Fruit fly (Drosophila melanogaster): ENCODE results near the gene Alg14.

DNA sequence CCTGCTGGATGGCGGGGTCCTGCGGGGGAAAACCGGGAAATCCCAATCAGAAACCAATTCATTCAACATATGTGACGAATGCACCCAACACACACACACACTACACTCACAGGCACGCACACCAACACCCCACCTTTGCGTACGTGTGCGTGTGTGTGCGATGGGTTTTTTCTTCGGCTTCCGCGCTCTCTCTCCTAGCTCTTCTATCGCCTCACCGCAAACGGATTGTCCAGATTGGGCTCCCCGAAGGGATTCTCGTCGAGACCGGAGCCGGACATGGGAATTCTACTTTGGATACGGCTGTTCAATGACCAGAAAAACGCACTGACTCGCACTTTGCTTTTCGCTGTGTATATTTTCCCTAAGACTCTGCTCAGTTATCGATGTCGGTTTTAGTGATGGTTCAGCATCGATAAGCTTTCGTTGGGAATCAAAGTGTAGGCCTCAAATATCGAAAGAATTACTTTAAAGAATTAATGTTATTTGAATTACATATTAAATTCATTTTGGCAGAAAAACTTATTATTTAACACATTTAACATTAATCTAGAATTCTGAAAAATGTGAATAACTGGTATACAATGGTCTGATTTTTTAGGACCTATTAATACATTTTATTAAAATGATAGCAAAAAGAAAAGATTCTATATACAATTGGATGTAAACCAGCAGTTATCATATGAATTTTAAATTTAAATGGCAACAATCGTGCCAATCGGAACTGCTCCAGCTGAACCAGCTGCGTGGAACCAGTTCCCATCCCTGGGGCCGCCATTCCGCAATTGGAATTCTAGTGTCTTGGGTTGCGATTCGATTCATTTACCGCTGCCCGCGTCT is 22.3 kb upstream of the Alg14 start, which contains the start of the genes Scamp and Ahcy:
- no peak for TF ChIP-seq h (optimal IDR thresholded peaks at IDR 0.05)
- no peak for TF ChIP-seq psq (optimal IDR thresholded peaks at IDR 0.05)
- TF ChIP-seq Myc (optimal IDR thresholded peaks at IDR 0.05) = no peak
